Fruit fly (Drosophila melanogaster) whole organism, embryonic: ENCODE measurements around the gene CG14646.
A peak's percentile ranks its signal among the peaks of the same experiment; 100 is the strongest.

Experiments
- CG10565 ChIP-seq: fragments of 200-800 bp; sonication (Bioruptor generic); optimal IDR thresholded peaks from 3 replicates; lab custom pipeline; 2016; ENCODE audit warnings: missing biosample characterization, mild to moderate bottlenecking, missing genetic modification characterization
- CG11093 ChIP-seq: fragments of 200-800 bp; sonication (Bioruptor generic); IDR thresholded peaks from 3 replicates; pipeline ENCODE4 v1.3.6; 2022; ENCODE audit warnings: missing biosample characterization, missing genetic modification characterization
- CG11247 ChIP-seq: fragments of 200-800 bp; sonication (Bioruptor generic); IDR thresholded peaks from 2 replicates; pipeline ENCODE4 v1.3.6; 2022; ENCODE audit warnings: missing biosample characterization, missing genetic modification characterization
- CG11456 ChIP-seq: fragments of 200-800 bp; sonication (Bioruptor generic); IDR thresholded peaks from 3 replicates; pipeline ENCODE4 v1.3.6; 2022; ENCODE audit warnings: missing biosample characterization, missing genetic modification characterization
- CG12104 ChIP-seq: fragments of 200-800 bp; sonication (Bioruptor generic); optimal IDR thresholded peaks from 3 replicates; lab custom pipeline; 2016; ENCODE audit warnings: missing biosample characterization, missing genetic modification characterization
- CG12391 ChIP-seq: fragments of 200-800 bp; sonication (Bioruptor generic); optimal IDR thresholded peaks from 3 replicates; lab custom pipeline; 2018; ENCODE audit warnings: missing biosample characterization, mild to moderate bottlenecking, missing genetic modification characterization, moderate library complexity
- CG14667 ChIP-seq: fragments of 200-800 bp; sonication (Bioruptor generic); IDR thresholded peaks from 2 replicates; pipeline ENCODE4 v1.3.6; 2022; ENCODE audit warnings: missing biosample characterization, missing genetic modification characterization
- CG14860 ChIP-seq: fragments of 200-800 bp; sonication (Bioruptor generic); IDR thresholded peaks from 3 replicates; pipeline ENCODE4 v1.3.6; 2022; ENCODE audit warnings: missing biosample characterization, missing genetic modification characterization; ENCODE audit not compliant: partially characterized antibody
- CG1602 ChIP-seq: fragments of 200-800 bp; sonication (Bioruptor generic); optimal IDR thresholded peaks from 3 replicates; lab custom pipeline; 2016; ENCODE audit warnings: missing biosample characterization, missing genetic modification characterization
- CG16815 ChIP-seq: fragments of 200-800 bp; sonication (Bioruptor generic); optimal IDR thresholded peaks from 3 replicates; lab custom pipeline; 2017; ENCODE audit warnings: missing biosample characterization, mild to moderate bottlenecking, missing genetic modification characterization
- CG17568 ChIP-seq: fragments of 200-800 bp; sonication (Bioruptor generic); optimal IDR thresholded peaks from 2 replicates; lab custom pipeline; 2018; ENCODE audit warnings: missing biosample characterization, mild to moderate bottlenecking, missing genetic modification characterization, moderate library complexity
- CG18764 ChIP-seq: fragments of 200-800 bp; sonication (Bioruptor generic); optimal IDR thresholded peaks from 3 replicates; lab custom pipeline; 2016; ENCODE audit warnings: missing biosample characterization, missing genetic modification characterization
- CG2129 ChIP-seq: fragments of 200-800 bp; sonication (Bioruptor generic); IDR thresholded peaks from 2 replicates; pipeline ENCODE4 v1.3.6; 2022; ENCODE audit warnings: missing biosample characterization, missing genetic modification characterization; ENCODE audit not compliant: partially characterized antibody
- CG30403 ChIP-seq: fragments of 200-800 bp; sonication (Bioruptor generic); optimal IDR thresholded peaks from 3 replicates; lab custom pipeline; 2016; ENCODE audit warnings: missing biosample characterization, missing genetic modification characterization
- CG30431 ChIP-seq: fragments of 200-800 bp; sonication (Bioruptor generic); optimal IDR thresholded peaks from 2 replicates; lab custom pipeline; 2017; ENCODE audit warnings: missing biosample characterization, missing genetic modification characterization
- CG31441 ChIP-seq: fragments of 200-800 bp; sonication (Bioruptor generic); IDR thresholded peaks from 2 replicates; pipeline ENCODE4 v1.3.6; 2022; ENCODE audit warnings: missing biosample characterization, missing genetic modification characterization
- CG4854 ChIP-seq: fragments of 200-800 bp; sonication (Bioruptor generic); optimal IDR thresholded peaks from 2 replicates; lab custom pipeline; 2016; ENCODE audit warnings: missing biosample characterization, missing genetic modification characterization, inconsistent platforms
- CG6813 ChIP-seq: fragments of 200-800 bp; sonication (Bioruptor generic); optimal IDR thresholded peaks from 2 replicates; lab custom pipeline; 2017; ENCODE audit warnings: missing biosample characterization, missing genetic modification characterization, mild to moderate bottlenecking, moderate library complexity, missing genetic modification reagents
- CG7372 ChIP-seq: fragments of 200-800 bp; sonication (Bioruptor generic); IDR thresholded peaks from 2 replicates; pipeline ENCODE4 v1.3.6; 2022; ENCODE audit warnings: missing biosample characterization, missing genetic modification characterization
- CG7556 ChIP-seq: fragments of 200-800 bp; sonication (Bioruptor generic); optimal IDR thresholded peaks from 2 replicates; lab custom pipeline; 2017; ENCODE audit warnings: missing biosample characterization, mild to moderate bottlenecking, missing genetic modification characterization
- CG8924 ChIP-seq: fragments of 200-800 bp; optimal IDR thresholded peaks from 3 replicates; lab custom pipeline; 2019; ENCODE audit warnings: missing biosample characterization, mild to moderate bottlenecking, missing genetic modification characterization, moderate library complexity
- D19B ChIP-seq: fragments of 200-800 bp; sonication (Bioruptor generic); optimal IDR thresholded peaks from 2 replicates; lab custom pipeline; 2017; ENCODE audit warnings: missing biosample characterization, mild to moderate bottlenecking, missing genetic modification characterization
- Eip74EF ChIP-seq, 2 experiments: fragments of 200-800 bp in 1 of 2; fragments of >200 bp in 1 of 2; sonication (Bioruptor generic) in 1 of 2; optimal IDR thresholded peaks; 2 replicates each; lab custom pipeline; 2017 to 2019; ENCODE audit warnings: missing biosample characterization in 2 of 2, missing genetic modification characterization in 2 of 2, mild to moderate bottlenecking in 1 of 2, moderate library complexity in 1 of 2
- Fer2 ChIP-seq: fragments of 200-800 bp; sonication (Bioruptor generic); optimal IDR thresholded peaks from 2 replicates; lab custom pipeline; 2018; ENCODE audit warnings: missing biosample characterization, mild to moderate bottlenecking, missing genetic modification characterization, moderate library complexity
- HHEX ChIP-seq: fragments of 200-800 bp; sonication (Bioruptor generic); optimal IDR thresholded peaks from 3 replicates; lab custom pipeline; 2017; ENCODE audit warnings: missing biosample characterization, mild to moderate bottlenecking, missing genetic modification characterization, missing genetic modification reagents
- NK7.1 ChIP-seq: fragments of 200-800 bp; sonication (Bioruptor generic); optimal IDR thresholded peaks from 3 replicates; lab custom pipeline; 2016; ENCODE audit warnings: missing biosample characterization, missing genetic modification characterization
- Nf-YC ChIP-seq: fragments of 200-800 bp; optimal IDR thresholded peaks from 3 replicates; lab custom pipeline; 2019; ENCODE audit warnings: missing biosample characterization, mild to moderate bottlenecking, missing genetic modification characterization, moderate library complexity
- Opbp ChIP-seq: fragments of 200-800 bp; sonication (Bioruptor generic); IDR thresholded peaks from 3 replicates; pipeline ENCODE4 v1.3.6; 2022; ENCODE audit warnings: missing biosample characterization, missing genetic modification characterization; ENCODE audit not compliant: partially characterized antibody
- Ssrp ChIP-seq: fragments of 200-800 bp; sonication (Bioruptor generic); optimal IDR thresholded peaks from 2 replicates; lab custom pipeline; 2018; ENCODE audit warnings: missing biosample characterization, mild to moderate bottlenecking, missing genetic modification characterization, moderate library complexity
- Vsx1 ChIP-seq: fragments of 200-800 bp; sonication (Bioruptor generic); optimal IDR thresholded peaks from 2 replicates; lab custom pipeline; 2017; ENCODE audit warnings: missing biosample characterization, mild to moderate bottlenecking, missing genetic modification characterization, missing genetic modification reagents
- Xrp1 ChIP-seq: fragments of 200-800 bp; sonication (Bioruptor generic); IDR thresholded peaks from 2 replicates; pipeline ENCODE4 v1.3.6; 2022; ENCODE audit warnings: missing biosample characterization, missing genetic modification characterization
- ap ChIP-seq: fragments of 200-800 bp; sonication (Bioruptor generic); IDR thresholded peaks from 2 replicates; pipeline ENCODE4 v1.3.6; 2022; ENCODE audit warnings: missing biosample characterization, missing genetic modification characterization
- bcd ChIP-seq: fragments of 200-800 bp; sonication (Bioruptor generic); optimal IDR thresholded peaks from 2 replicates; lab custom pipeline; 2017; ENCODE audit warnings: missing biosample characterization, mild to moderate bottlenecking, missing genetic modification characterization
- chinmo ChIP-seq: fragments of 200-800 bp; sonication (Bioruptor generic); IDR thresholded peaks from 4 replicates; pipeline ENCODE4 v1.3.6; 2022; ENCODE audit warnings: missing biosample characterization, missing genetic modification characterization; ENCODE audit not compliant: partially characterized antibody
- croc ChIP-seq: fragments of 200-800 bp; sonication (Bioruptor generic); conservative IDR thresholded peaks from 3 replicates; pipeline ENCODE4 v1.3.6; 2022; ENCODE audit warnings: missing biosample characterization, missing genetic modification characterization
- da ChIP-seq: fragments of 200-800 bp; sonication (Bioruptor generic); optimal IDR thresholded peaks from 2 replicates; lab custom pipeline; 2016; ENCODE audit warnings: missing biosample characterization, missing genetic modification characterization
- gfzf ChIP-seq: fragments of 200-800 bp; sonication (Bioruptor generic); optimal IDR thresholded peaks from 2 replicates; lab custom pipeline; 2016; ENCODE audit warnings: missing biosample characterization, mild to moderate bottlenecking, missing genetic modification characterization, moderate library complexity
- gsb ChIP-seq: fragments of 200-800 bp; sonication (Bioruptor generic); IDR thresholded peaks from 2 replicates; pipeline ENCODE4 v1.3.6; 2022; ENCODE audit warnings: missing biosample characterization, missing genetic modification characterization
- inv ChIP-seq: fragments of 200-800 bp; sonication (Bioruptor generic); IDR thresholded peaks from 2 replicates; pipeline ENCODE4 v1.3.6; 2022; ENCODE audit warnings: missing biosample characterization, missing genetic modification characterization; ENCODE audit not compliant: partially characterized antibody
- maf-S ChIP-seq: fragments of 200-800 bp; sonication (Bioruptor generic); optimal IDR thresholded peaks from 2 replicates; lab custom pipeline; 2016; ENCODE audit warnings: missing biosample characterization, missing genetic modification characterization
- mam ChIP-seq: fragments of 200-800 bp; sonication (Bioruptor generic); optimal IDR thresholded peaks from 3 replicates; lab custom pipeline; 2016; ENCODE audit warnings: missing biosample characterization, missing genetic modification characterization
- p53 ChIP-seq: fragments of 200-800 bp; sonication (Bioruptor generic); optimal IDR thresholded peaks from 2 replicates; lab custom pipeline; 2016; ENCODE audit warnings: missing biosample characterization, missing genetic modification characterization
- psq ChIP-seq: fragments of 200-800 bp; sonication (Bioruptor generic); optimal IDR thresholded peaks from 2 replicates; lab custom pipeline; 2017; ENCODE audit warnings: missing biosample characterization, missing genetic modification characterization
- ranshi ChIP-seq: fragments of 200-800 bp; sonication (Bioruptor generic); IDR thresholded peaks from 2 replicates; pipeline ENCODE4 v1.3.6; 2022; ENCODE audit warnings: missing biosample characterization, missing genetic modification characterization
- schlank ChIP-seq: fragments of 200-800 bp; sonication (Bioruptor generic); optimal IDR thresholded peaks from 2 replicates; lab custom pipeline; 2018; ENCODE audit warnings: missing biosample characterization, mild to moderate bottlenecking, missing genetic modification characterization
- scrt ChIP-seq: fragments of 200-800 bp; sonication (Bioruptor generic); optimal IDR thresholded peaks from 2 replicates; lab custom pipeline; 2018; ENCODE audit warnings: missing biosample characterization, mild to moderate bottlenecking, missing genetic modification characterization, moderate library complexity
- sd ChIP-seq: fragments of 200-800 bp; sonication (Bioruptor generic); optimal IDR thresholded peaks from 3 replicates; lab custom pipeline; 2018; ENCODE audit warnings: missing biosample characterization, mild to moderate bottlenecking, missing genetic modification characterization, moderate library complexity
- trem ChIP-seq: fragments of 200-800 bp; optimal IDR thresholded peaks from 3 replicates; lab custom pipeline; 2019; ENCODE audit warnings: missing biosample characterization, mild to moderate bottlenecking, missing genetic modification characterization, moderate library complexity
- unc-4 ChIP-seq: fragments of 200-800 bp; sonication (Bioruptor generic); IDR thresholded peaks from 2 replicates; pipeline ENCODE4 v1.3.6; 2022; ENCODE audit warnings: missing biosample characterization, missing genetic modification characterization; ENCODE audit not compliant: partially characterized antibody
- wor ChIP-seq: fragments of 200-800 bp; sonication (Bioruptor generic); IDR thresholded peaks from 2 replicates; pipeline ENCODE4 v1.3.6; 2022; ENCODE audit warnings: missing biosample characterization, missing genetic modification characterization

CG14646 gene

dm6 chr3R:4387490-4387889 is 2.7 kb upstream of the CG14646 start, which contains the start of gene tub (continued):
- TF ChIP-seq Eip74EF (GFP tag; optimal IDR thresholded peaks at IDR 0.05; lab: Kevin White, UChicago) (peak in 1 of 2 experiments; percentile 29), gfzf (peak; percentile 83), scrt (GFP tag; lab: Kevin White, UChicago) (no peak), Xrp1 (GFP tag; lab: Robert Waterston, UW) (peak; percentile 34), CG12391 (peak; percentile 58), da (GFP tag; lab: Kevin White, UChicago) (peak; percentile 17), CG4854 (no peak), schlank (tag; lab: Kevin White, UChicago) (no peak), Fer2 (no peak), CG2129 (GFP tag; lab: Robert Waterston, UW) (no peak), CG14860 (GFP tag; lab: Robert Waterston, UW) (no peak), inv (GFP tag; lab: Robert Waterston, UW) (no peak), gsb (GFP tag; lab: Robert Waterston, UW) (no peak), unc-4 (0 out of 2 replicates have a peak, but pooled peaks have one; percentile 22), NK7.1 (GFP tag; lab: Kevin White, UChicago) (peak; percentile 8), bcd (GFP tag; lab: Kevin White, UChicago) (no peak), croc (GFP tag; lab: Robert Waterston, UW) (no peak), p53 (GFP tag; lab: Kevin White, UChicago) (no peak), CG7556 (GFP tag; lab: Kevin White, UChicago) (peak; percentile 6), CG8924 (tag; lab: Kevin White, UChicago) (no peak), CG1602 (GFP tag; lab: Kevin White, UChicago) (peak; percentile 7), CG18764 (GFP tag; lab: Kevin White, UChicago) (no peak), Ssrp (tag; lab: Kevin White, UChicago) (no peak), trem (tag; lab: Kevin White, UChicago) (peak; percentile 45), CG7372 (GFP tag; lab: Robert Waterston, UW) (peak; percentile 29; the same call in 1 of the 2 replicates), Nf-YC (peak; percentile 43), ranshi (no peak), CG11456 (GFP tag; lab: Robert Waterston, UW) (no peak; the same call in none of the 3 replicates), CG30403 (GFP tag; lab: Kevin White, UChicago) (peak; percentile 41), Opbp (GFP tag; lab: Robert Waterston, UW) (no peak), Vsx1 (GFP tag; lab: Kevin White, UChicago) (no peak), CG12104 (GFP tag; lab: Kevin White, UChicago) (no peak), psq (GFP tag; lab: Kevin White, UChicago) (peak; percentile 32), CG10565 (GFP tag; lab: Kevin White, UChicago) (no peak), CG11093 (GFP tag; lab: Robert Waterston, UW) (no peak), CG11247 (no peak), CG16815 (GFP tag; lab: Kevin White, UChicago) (no peak), wor (GFP tag; lab: Robert Waterston, UW) (no peak), chinmo (GFP tag; lab: Robert Waterston, UW) (peak; percentile 68; the same call in 1 of the 4 replicates), D19B (GFP tag; lab: Kevin White, UChicago) (no peak), maf-S (GFP tag; lab: Kevin White, UChicago) (peak; percentile 12), sd (tag; lab: Kevin White, UChicago) (no peak), CG31441 (GFP tag; lab: Robert Waterston, UW) (no peak; the same call in 1 of the 2 replicates), CG14667 (GFP tag; lab: Robert Waterston, UW) (no peak), mam (GFP tag; lab: Kevin White, UChicago) (peak; percentile 37), CG6813 (no peak), HHEX (no peak), CG30431 (GFP tag; lab: Kevin White, UChicago) (no peak), ap (GFP tag; lab: Robert Waterston, UW) (no peak), CG17568 (no peak)
